Worm (Caenorhabditis elegans): ENCODE results near the gene dcap-1.

dcap-1 gene

ce11 chrIV:1010212-1010611, 44.4 kb downstream of the dcap-1 start, which contains the start of gene atg-3:
Gene atg-3 (plus strand): TSS chrIV:1010512.
- TF ChIP-seq klf-2 (GFP tag; conservative IDR thresholded peaks at IDR 0.05) (no peak), ztf-23 (GFP tag; IDR thresholded peaks at IDR 0.05) (no peak), ref-1 (GFP tag; conservative IDR thresholded peaks at IDR 0.05) (no peak), tab-1 (GFP tag; IDR thresholded peaks at IDR 0.05) (no peak), ztf-29 (GFP tag; IDR thresholded peaks at IDR 0.05) (no peak), flt-1 (GFP tag; IDR thresholded peaks at IDR 0.05) (no peak), med-1 (GFP tag; optimal IDR thresholded peaks at IDR 0.05; ENCODE audit: insufficient read depth) (no peak), cog-1 (tag; optimal IDR thresholded peaks at IDR 0.05) (no peak), T22C8.4 (GFP tag; IDR thresholded peaks at IDR 0.05) (no peak)

DNA sequence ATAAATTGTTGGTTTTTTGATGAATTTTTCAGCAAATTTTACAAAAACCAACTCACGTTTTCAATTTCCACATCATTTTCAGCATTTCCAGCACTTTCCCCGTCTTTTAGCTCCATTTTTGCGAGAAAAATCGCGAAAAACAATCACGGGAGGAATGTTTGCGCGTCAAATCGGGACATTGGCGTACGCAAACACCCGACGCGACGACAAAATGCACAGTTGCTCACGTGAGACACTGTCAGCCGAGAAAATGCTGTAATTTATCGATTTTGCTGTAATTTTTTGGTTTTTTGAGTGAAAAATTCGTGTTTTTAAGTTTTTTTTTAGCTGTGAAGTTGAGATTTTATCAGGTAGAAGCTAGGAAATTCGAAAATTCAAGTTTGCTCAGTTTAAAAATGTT, 45.0 kb downstream of the dcap-1 start, which contains the start of gene Y55F3AM.9:
Y55F3AM.9 (minus strand) TSS at position 189 of the 400 bp plus-strand sequence.
- TF ChIP-seq T22C8.4 (GFP tag; IDR thresholded peaks at IDR 0.05), result no peak
- TF ChIP-seq klf-2 (GFP tag; conservative IDR thresholded peaks at IDR 0.05), result no peak
- no peak for TF ChIP-seq ref-1 (GFP tag; conservative IDR thresholded peaks at IDR 0.05)
- TF ChIP-seq ztf-29 (GFP tag; IDR thresholded peaks at IDR 0.05), result no peak
- TF ChIP-seq cog-1 (tag; optimal IDR thresholded peaks at IDR 0.05), result no peak

DNA sequence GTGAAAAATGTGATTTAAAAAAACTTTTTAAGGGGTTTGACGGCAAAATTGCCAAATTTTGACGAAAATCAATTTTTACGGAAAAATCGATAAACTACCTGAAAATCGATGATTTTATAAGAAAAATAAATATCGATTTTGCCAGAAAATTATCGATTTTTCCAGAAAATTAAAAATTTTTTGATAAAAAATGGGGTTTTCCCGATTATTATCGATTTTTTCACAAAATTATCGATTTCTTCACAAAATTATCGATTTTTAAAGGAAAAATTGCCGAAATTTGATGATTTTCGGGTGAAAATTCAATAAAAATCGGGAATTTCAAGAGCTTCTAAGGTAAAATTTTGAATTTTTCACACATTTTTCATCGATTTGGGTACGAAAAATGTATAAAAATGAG, 47.9 kb downstream of the dcap-1 start:
- no peak for TF ChIP-seq ref-1 (GFP tag; conservative IDR thresholded peaks at IDR 0.05)
- no peak for TF ChIP-seq cog-1 (tag; optimal IDR thresholded peaks at IDR 0.05)
- peak; percentile 23; the same call in 1 of the 2 replicates for TF ChIP-seq T22C8.4 (GFP tag; IDR thresholded peaks at IDR 0.05)

ce11 chrIV:1005761-1006160, 48.8 kb downstream of the dcap-1 start, which contains the start of gene immp-2:
Gene immp-2 (minus strand): TSS chrIV:1005861.
- TF ChIP-seq flt-1 (GFP tag; IDR thresholded peaks at IDR 0.05) (no peak), ztf-23 (GFP tag; IDR thresholded peaks at IDR 0.05) (no peak), klf-2 (GFP tag; conservative IDR thresholded peaks at IDR 0.05) (no peak), cog-1 (tag; optimal IDR thresholded peaks at IDR 0.05) (no peak), tab-1 (GFP tag; IDR thresholded peaks at IDR 0.05) (no peak), med-1 (GFP tag; optimal IDR thresholded peaks at IDR 0.05; ENCODE audit: insufficient read depth) (no peak), ztf-29 (GFP tag; IDR thresholded peaks at IDR 0.05) (no peak), T22C8.4 (GFP tag; IDR thresholded peaks at IDR 0.05) (no peak), ref-1 (GFP tag; conservative IDR thresholded peaks at IDR 0.05) (no peak)

All from whole organism, midembryonic.